Worm (Caenorhabditis elegans) whole organism, L3 larva: Measurements from ENCODE around the gene wrt-10.

ENCODE experiments used
- R02D3.7 ChIP-seq: fragments of 150-350 bp; optimal IDR thresholded peaks from 2 replicates; lab custom pipeline; 2014; ENCODE audit warnings: missing biosample characterization, missing genetic modification characterization
- ZK546.5 ChIP-seq: sonication (generic microtip); optimal IDR thresholded peaks from 2 replicates; lab custom pipeline; 2017; ENCODE audit warnings: missing biosample characterization, missing genetic modification characterization
- aly-2 ChIP-seq: fragments of 150-350 bp; optimal IDR thresholded peaks from 2 replicates; lab custom pipeline; 2014; ENCODE audit warnings: missing biosample characterization, missing genetic modification characterization
- ama-1 ChIP-seq: fragments of 150-350 bp; optimal IDR thresholded peaks from 2 replicates; lab custom pipeline; 2018
- ceh-28 ChIP-seq: fragments of 150-350 bp; optimal IDR thresholded peaks from 2 replicates; lab custom pipeline; 2014; ENCODE audit warnings: missing biosample characterization, missing genetic modification reagents, missing genetic modification characterization
- daf-12 ChIP-seq: fragments of 150-350 bp; optimal IDR thresholded peaks from 2 replicates; lab custom pipeline; 2014; ENCODE audit warnings: missing biosample characterization, missing genetic modification reagents, missing genetic modification characterization
- egl-27 ChIP-seq: sonication (generic microtip); optimal IDR thresholded peaks from 4 replicates; lab custom pipeline; 2017; ENCODE audit warnings: missing biosample characterization, missing genetic modification reagents, missing genetic modification characterization
- egl-5 ChIP-seq: fragments of 150-350 bp; optimal IDR thresholded peaks from 2 replicates; lab custom pipeline; 2017; ENCODE audit warnings: missing biosample characterization, missing genetic modification reagents, missing genetic modification characterization, inconsistent platforms
- elt-1 ChIP-seq: fragments of 150-350 bp; optimal IDR thresholded peaks from 2 replicates; lab custom pipeline; 2014; ENCODE audit warnings: missing biosample characterization, missing genetic modification characterization
- elt-2 ChIP-seq: sonication (generic microtip); optimal IDR thresholded peaks from 2 replicates; lab custom pipeline; 2016; ENCODE audit warnings: missing genetic modification reagents, mild to moderate bottlenecking, missing genetic modification characterization, missing compliant biosample characterization
- elt-3 ChIP-seq, 3 experiments: fragments of 150-350 bp in 1 of 3; sonication (generic microtip) in 2 of 3; optimal IDR thresholded peaks; 2 replicates in 2 of 3; 4 replicates in 1 of 3; lab custom pipeline; 2014 to 2017; ENCODE audit warnings: missing biosample characterization in 3 of 3, missing genetic modification characterization in 3 of 3
- fkh-10 ChIP-seq: sonication (generic microtip); optimal IDR thresholded peaks from 2 replicates; lab custom pipeline; 2017; ENCODE audit warnings: missing biosample characterization, missing genetic modification reagents, missing genetic modification characterization
- fkh-2 ChIP-seq: fragments of 150-350 bp; optimal IDR thresholded peaks from 2 replicates; lab custom pipeline; 2014; ENCODE audit warnings: missing biosample characterization, missing genetic modification reagents, missing genetic modification characterization
- hmg-11 ChIP-seq: sonication (generic microtip); optimal IDR thresholded peaks from 2 replicates; lab custom pipeline; 2016; ENCODE audit warnings: missing genetic modification characterization, missing compliant biosample characterization
- lin-15B ChIP-seq: fragments of 150-350 bp; optimal IDR thresholded peaks from 2 replicates; lab custom pipeline; 2014; ENCODE audit warnings: missing biosample characterization, missing genetic modification characterization
- lin-39 ChIP-seq: fragments of 150-350 bp; optimal IDR thresholded peaks from 2 replicates; lab custom pipeline; 2018; ENCODE audit warnings: missing biosample characterization, missing genetic modification reagents, missing genetic modification characterization
- lsy-12 ChIP-seq: sonication (generic microtip); optimal IDR thresholded peaks from 2 replicates; lab custom pipeline; 2016; ENCODE audit warnings: mild to moderate bottlenecking, missing genetic modification characterization, missing compliant biosample characterization
- mml-1 ChIP-seq: fragments of 150-350 bp; sonication (generic microtip); optimal IDR thresholded peaks from 3 replicates; lab custom pipeline; 2014; ENCODE audit warnings: missing biosample characterization, missing genetic modification characterization
- nfya-1 ChIP-seq: sonication (generic microtip); optimal IDR thresholded peaks from 2 replicates; lab custom pipeline; 2017; ENCODE audit warnings: missing genetic modification characterization, mild to moderate bottlenecking, missing compliant biosample characterization, antibody characterized with exemption, moderate library complexity; ENCODE audit not compliant: insufficient read depth
- nhr-12 ChIP-seq: fragments of 150-350 bp; optimal IDR thresholded peaks from 2 replicates; lab custom pipeline; 2014; ENCODE audit warnings: missing biosample characterization, missing genetic modification characterization
- nhr-23 ChIP-seq: fragments of 150-350 bp; optimal IDR thresholded peaks from 2 replicates; lab custom pipeline; 2014; ENCODE audit warnings: missing biosample characterization, missing genetic modification reagents, missing genetic modification characterization
- nhr-237 ChIP-seq: fragments of 150-350 bp; optimal IDR thresholded peaks from 2 replicates; lab custom pipeline; 2014; ENCODE audit warnings: missing biosample characterization, missing genetic modification characterization
- nhr-25 ChIP-seq: sonication (generic microtip); optimal IDR thresholded peaks from 2 replicates; lab custom pipeline; 2017; ENCODE audit warnings: missing biosample characterization, missing genetic modification characterization
- nhr-43 ChIP-seq: sonication (generic microtip); optimal IDR thresholded peaks from 2 replicates; lab custom pipeline; 2016; ENCODE audit warnings: mild to moderate bottlenecking, missing genetic modification characterization, missing compliant biosample characterization; ENCODE audit not compliant: poor library complexity, severe bottlenecking
- nhr-67 ChIP-seq: fragments of 150-350 bp; optimal IDR thresholded peaks from 2 replicates; lab custom pipeline; 2014; ENCODE audit warnings: missing biosample characterization, missing genetic modification characterization
- nhr-76 ChIP-seq: fragments of 150-350 bp; sonication (generic microtip); optimal IDR thresholded peaks from 5 replicates; lab custom pipeline; 2014; ENCODE audit warnings: missing biosample characterization, missing genetic modification characterization
- pha-4 ChIP-seq: fragments of 150-350 bp; optimal IDR thresholded peaks from 2 replicates; lab custom pipeline; 2014; ENCODE audit warnings: missing biosample characterization, missing genetic modification reagents, missing genetic modification characterization
- sea-2 ChIP-seq: fragments of 150-350 bp; sonication (generic microtip); optimal IDR thresholded peaks from 4 replicates; lab custom pipeline; 2014; ENCODE audit warnings: missing biosample characterization, missing genetic modification reagents, missing genetic modification characterization
- tbx-2 ChIP-seq: sonication (generic microtip); optimal IDR thresholded peaks from 2 replicates; lab custom pipeline; 2016; ENCODE audit warnings: mild to moderate bottlenecking, missing genetic modification characterization, missing compliant biosample characterization
- unc-39 ChIP-seq: sonication (generic microtip); optimal IDR thresholded peaks from 4 replicates; lab custom pipeline; 2017; ENCODE audit warnings: missing biosample characterization, missing genetic modification characterization
- unc-62 ChIP-seq: fragments of 150-350 bp; sonication (generic microtip); optimal IDR thresholded peaks from 4 replicates; lab custom pipeline; 2014; ENCODE audit warnings: missing biosample characterization, missing genetic modification reagents, missing genetic modification characterization
- ztf-11 ChIP-seq: fragments of 150-350 bp; optimal IDR thresholded peaks from 2 replicates; lab custom pipeline; 2014; ENCODE audit warnings: missing biosample characterization, missing genetic modification characterization

The wrt-10 gene

DNA sequence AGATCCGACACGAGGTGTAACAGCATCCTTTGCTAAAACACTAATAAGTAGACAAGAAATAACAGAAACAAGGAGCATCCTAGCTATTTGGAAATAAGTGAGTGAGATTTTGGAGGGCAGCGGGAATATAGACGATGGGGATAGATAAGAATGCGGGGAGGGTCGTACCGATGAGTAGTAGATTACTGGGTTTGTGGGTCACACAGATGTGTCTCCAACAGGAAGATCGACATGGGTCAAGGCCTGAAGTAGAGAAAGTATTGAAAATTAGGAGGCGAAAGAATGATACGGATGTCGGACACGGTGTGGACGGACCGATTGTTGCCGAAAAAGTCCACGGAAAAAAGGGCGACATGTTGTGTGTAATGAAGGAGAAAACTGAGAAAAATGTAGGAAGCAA lies at the start of gene wrt-10:
wrt-10 (minus strand) TSS at position 195 of the 400 bp plus-strand sequence.
- TF ChIP-seq aly-2 (tag; lab: Kevin White, UChicago) (no peak), lin-39 (no peak), elt-1 (tag; lab: Kevin White, UChicago) (peak; percentile 6), nhr-25 (tag; lab: Kevin White, UChicago) (peak; percentile 10), nhr-23 (tag; lab: Kevin White, UChicago) (peak; percentile 86)

DNA sequence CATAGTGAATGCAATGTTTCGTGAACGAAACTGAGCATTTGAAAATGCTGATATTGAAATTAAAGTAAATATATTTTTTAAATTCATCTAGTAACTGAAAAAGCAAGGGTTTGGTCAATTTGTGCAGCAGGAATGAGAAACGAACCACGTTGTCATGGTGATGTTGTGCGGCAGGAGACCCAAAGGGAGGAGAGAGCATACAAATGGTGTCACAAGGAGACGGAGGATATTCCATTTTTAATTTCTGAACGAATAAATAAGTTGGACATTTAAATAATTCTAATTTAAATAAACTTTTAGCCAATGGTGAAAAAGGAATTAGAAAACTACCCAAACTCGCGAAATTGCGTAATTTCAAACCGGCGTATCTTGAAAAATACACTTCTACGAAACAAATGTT lies 49.2 kb upstream of the wrt-10 start, which contains the start of gene mks-3:
mks-3 (minus strand) TSS at position 101 of the 400 bp plus-strand sequence.
- TF ChIP-seq fkh-2 (no peak), elt-3 (tag; optimal IDR thresholded peaks at IDR 0.05; lab: Kevin White, UChicago) (no peak), ztf-11 (no peak), nhr-12 (no peak), hmg-11 (tag; lab: Kevin White, UChicago) (no peak), aly-2 (tag; lab: Kevin White, UChicago) (no peak), lin-15B (no peak), ama-1 (lab: Kevin White, UChicago) (no peak)

DNA sequence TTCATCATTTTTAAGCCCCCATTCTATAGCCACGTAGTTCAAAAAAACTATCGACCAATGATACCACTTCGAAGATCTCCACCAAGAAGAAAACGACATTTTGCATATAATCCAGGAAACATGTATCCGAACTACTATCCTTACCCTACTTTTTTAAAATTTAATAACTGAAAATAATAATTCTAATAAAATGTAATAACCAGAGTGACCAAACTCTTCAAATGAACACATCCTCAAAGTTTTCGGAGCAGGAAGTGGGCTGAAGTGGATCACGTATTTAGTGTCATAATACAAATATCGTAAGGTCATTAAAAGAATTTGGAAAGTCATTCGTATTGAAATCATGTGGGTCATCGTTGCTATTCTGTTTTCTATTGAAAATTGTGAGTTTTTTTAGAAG lies 43.0 kb upstream of the wrt-10 start, which contains the start of gene F35D2.6:
F35D2.6 (plus strand) TSS at position 301 of the 400 bp plus-strand sequence.
- TF ChIP-seq tbx-2 (tag; lab: Kevin White, UChicago) = no peak
- no peak for TF ChIP-seq unc-62 (GFP tag; lab: Kevin White, UChicago)
- TF ChIP-seq sea-2 (GFP tag; lab: Kevin White, UChicago) = no peak
- no peak for TF ChIP-seq ztf-11

DNA sequence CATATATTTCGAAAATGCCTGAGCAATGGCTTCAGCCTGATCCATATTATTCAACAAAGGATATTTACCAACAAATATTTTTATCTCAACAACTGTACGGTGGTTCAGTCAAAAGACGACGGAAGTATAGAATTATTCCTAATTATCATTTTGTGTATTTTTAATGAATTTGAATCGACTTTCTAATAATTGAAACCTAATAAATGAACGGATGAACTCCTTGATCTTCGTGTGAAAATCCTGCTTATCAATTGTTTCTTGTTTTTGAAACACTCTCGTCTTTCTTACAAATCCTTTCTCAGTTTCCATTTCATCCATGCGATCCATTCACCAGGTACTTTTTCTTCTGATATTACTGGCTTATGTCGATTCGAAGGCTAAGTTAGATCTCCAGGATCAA lies 41.3 kb upstream of the wrt-10 start, which contains the start of gene F35D2.1:
F35D2.1 (plus strand) TSS at position 301 of the 400 bp plus-strand sequence.
- TF ChIP-seq pha-4 (no peak), lin-15B (no peak), nhr-43 (tag; lab: Kevin White, UChicago) (no peak)
- TF ChIP-seq, all 47 proteins: peak for 0

DNA sequence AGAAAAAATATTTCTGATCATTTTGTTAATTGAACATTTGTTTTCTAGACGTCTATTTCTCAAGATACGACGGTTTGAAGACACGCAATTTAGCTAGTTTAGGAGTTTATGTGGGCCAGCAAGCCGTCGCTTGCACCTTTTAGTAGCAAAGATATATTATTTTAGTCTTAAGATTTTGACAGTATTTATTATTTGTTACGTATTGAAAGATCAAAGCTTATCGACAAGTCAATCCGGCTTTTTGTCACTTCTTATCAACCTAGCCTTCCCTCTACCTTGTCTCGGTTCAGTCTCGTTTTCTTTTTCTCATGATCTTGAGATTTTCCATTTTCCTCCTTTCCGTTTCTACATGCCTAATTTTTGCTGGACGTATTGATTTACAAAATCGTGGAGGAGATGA lies 39.8 kb upstream of the wrt-10 start, which contains the start of gene F35D2.2:
F35D2.2 (plus strand) TSS at position 301 of the 400 bp plus-strand sequence.
- TF ChIP-seq elt-1 (tag; lab: Kevin White, UChicago) (no peak), pha-4 (no peak), unc-39 (tag; lab: Kevin White, UChicago) (no peak), lsy-12 (no peak), nhr-67 (tag; lab: Kevin White, UChicago) (no peak), ceh-28 (tag; lab: Kevin White, UChicago) (no peak), elt-2 (no peak)

DNA sequence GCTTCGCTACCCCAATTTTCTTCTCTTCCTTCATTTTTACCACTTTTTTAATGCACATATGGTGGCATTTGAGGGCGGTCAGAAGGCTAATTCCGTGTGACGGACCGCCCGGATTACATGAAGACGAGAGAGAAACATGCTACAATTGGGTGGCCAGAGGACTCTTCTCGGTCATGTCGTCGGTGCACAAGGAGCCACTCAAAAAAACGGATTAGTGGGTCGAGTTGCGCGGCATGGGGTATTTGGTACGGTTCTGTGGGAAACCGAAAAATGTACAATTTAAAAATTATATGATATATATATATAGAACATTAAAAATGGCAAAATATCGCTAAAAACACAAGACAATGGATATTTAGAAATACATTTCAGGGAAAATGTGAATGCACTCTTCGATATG lies 36.5 kb upstream of the wrt-10 start:
- TF ChIP-seq elt-3 (tag; optimal IDR thresholded peaks at IDR 0.05; lab: Kevin White, UChicago) = no peak
- no peak for TF ChIP-seq nhr-76 (tag; lab: Kevin White, UChicago)
- no peak for TF ChIP-seq ZK546.5
- TF ChIP-seq mml-1 = no peak
- no peak for TF ChIP-seq nhr-23 (tag; lab: Kevin White, UChicago)
- TF ChIP-seq ama-1 (lab: Kevin White, UChicago) = no peak
- TF ChIP-seq nfya-1 (tag; lab: Kevin White, UChicago) = no peak
- no peak for TF ChIP-seq R02D3.7 (tag; lab: Kevin White, UChicago)
- TF ChIP-seq egl-5 = no peak
- TF ChIP-seq elt-1 (tag; lab: Kevin White, UChicago) = no peak
- no peak for TF ChIP-seq hmg-11 (tag; lab: Kevin White, UChicago)
- TF ChIP-seq sea-2 (GFP tag; lab: Kevin White, UChicago) = no peak
- no peak for TF ChIP-seq fkh-10 (GFP tag; lab: Kevin White, UChicago)

DNA sequence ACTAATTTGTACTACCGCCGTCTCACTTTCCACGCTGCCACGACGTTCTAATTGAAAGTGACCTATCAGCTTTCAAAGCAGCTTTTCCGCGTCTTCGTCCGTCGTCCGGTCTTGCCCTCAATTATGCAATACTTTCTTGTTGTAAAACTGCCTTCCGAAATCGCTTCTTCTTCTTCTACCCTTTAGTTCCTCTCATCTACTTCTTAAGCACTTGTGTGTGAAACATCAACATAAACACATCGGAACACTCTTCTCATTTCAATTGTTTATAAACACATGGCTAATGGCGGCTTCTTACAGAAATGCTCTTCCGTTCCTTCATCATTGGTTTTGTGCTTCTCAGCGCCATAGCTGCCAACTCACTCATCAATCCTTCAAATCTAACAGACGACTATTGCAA lies 35.9 kb upstream of the wrt-10 start, which contains the start of gene F35D2.3:
F35D2.3 (plus strand) TSS at position 301 of the 400 bp plus-strand sequence.
- TF ChIP-seq elt-1 (tag; lab: Kevin White, UChicago) (no peak), aly-2 (tag; lab: Kevin White, UChicago) (no peak), sea-2 (GFP tag; lab: Kevin White, UChicago) (no peak), ceh-28 (tag; lab: Kevin White, UChicago) (no peak), egl-27 (tag; lab: Kevin White, UChicago) (no peak), nhr-12 (no peak), daf-12 (tag; lab: Kevin White, UChicago) (no peak), ama-1 (lab: Kevin White, UChicago) (no peak), elt-3 (tag; optimal IDR thresholded peaks at IDR 0.05; lab: Kevin White, UChicago) (no peak), nhr-67 (tag; lab: Kevin White, UChicago) (no peak), ztf-11 (no peak), nhr-237 (tag; lab: Kevin White, UChicago) (no peak), nfya-1 (tag; lab: Kevin White, UChicago) (no peak), pha-4 (no peak), ZK546.5 (no peak)
